Worm (Caenorhabditis elegans) whole organism, L3 larva: ENCODE data around the gene C37C3.18.
A peak's percentile ranks its signal among the peaks of the same experiment; 100 is the strongest.

ENCODE experiments used
- ZK546.5 ChIP-seq: sonication (generic microtip); optimal IDR thresholded peaks from 2 replicates; lab custom pipeline; 2017; ENCODE audit warnings: missing biosample characterization, missing genetic modification characterization
- ama-1 ChIP-seq: fragments of 150-350 bp; optimal IDR thresholded peaks from 2 replicates; lab custom pipeline; 2018
- ceh-82 ChIP-seq: fragments of 150-350 bp; optimal IDR thresholded peaks from 2 replicates; lab custom pipeline; 2014; ENCODE audit warnings: missing biosample characterization, missing genetic modification characterization
- ceh-9 ChIP-seq: sonication (generic microtip); optimal IDR thresholded peaks from 2 replicates; lab custom pipeline; 2018; ENCODE audit warnings: missing biosample characterization, missing genetic modification characterization
- egl-5 ChIP-seq: fragments of 150-350 bp; optimal IDR thresholded peaks from 2 replicates; lab custom pipeline; 2017; ENCODE audit warnings: missing biosample characterization, missing genetic modification reagents, missing genetic modification characterization, inconsistent platforms
- elt-2 ChIP-seq: sonication (generic microtip); optimal IDR thresholded peaks from 2 replicates; lab custom pipeline; 2016; ENCODE audit warnings: missing genetic modification reagents, mild to moderate bottlenecking, missing genetic modification characterization, missing compliant biosample characterization
- elt-3 ChIP-seq, 3 experiments: fragments of 150-350 bp in 1 of 3; sonication (generic microtip) in 2 of 3; optimal IDR thresholded peaks; 2 replicates in 2 of 3; 4 replicates in 1 of 3; lab custom pipeline; 2014 to 2017; ENCODE audit warnings: missing biosample characterization in 3 of 3, missing genetic modification characterization in 3 of 3
- fkh-10 ChIP-seq: sonication (generic microtip); optimal IDR thresholded peaks from 2 replicates; lab custom pipeline; 2017; ENCODE audit warnings: missing biosample characterization, missing genetic modification reagents, missing genetic modification characterization
- fos-1 ChIP-seq: fragments of 150-350 bp; optimal IDR thresholded peaks from 2 replicates; lab custom pipeline; 2014; ENCODE audit warnings: missing biosample characterization, missing genetic modification characterization
- hmg-11 ChIP-seq: sonication (generic microtip); optimal IDR thresholded peaks from 2 replicates; lab custom pipeline; 2016; ENCODE audit warnings: missing genetic modification characterization, missing compliant biosample characterization
- lin-39 ChIP-seq: fragments of 150-350 bp; optimal IDR thresholded peaks from 2 replicates; lab custom pipeline; 2018; ENCODE audit warnings: missing biosample characterization, missing genetic modification reagents, missing genetic modification characterization
- mml-1 ChIP-seq: fragments of 150-350 bp; sonication (generic microtip); optimal IDR thresholded peaks from 3 replicates; lab custom pipeline; 2014; ENCODE audit warnings: missing biosample characterization, missing genetic modification characterization
- nfya-1 ChIP-seq: sonication (generic microtip); optimal IDR thresholded peaks from 2 replicates; lab custom pipeline; 2017; ENCODE audit warnings: missing genetic modification characterization, mild to moderate bottlenecking, missing compliant biosample characterization, antibody characterized with exemption, moderate library complexity; ENCODE audit not compliant: insufficient read depth
- nhr-23 ChIP-seq: fragments of 150-350 bp; optimal IDR thresholded peaks from 2 replicates; lab custom pipeline; 2014; ENCODE audit warnings: missing biosample characterization, missing genetic modification reagents, missing genetic modification characterization
- nhr-25 ChIP-seq: sonication (generic microtip); optimal IDR thresholded peaks from 2 replicates; lab custom pipeline; 2017; ENCODE audit warnings: missing biosample characterization, missing genetic modification characterization
- nhr-43 ChIP-seq: sonication (generic microtip); optimal IDR thresholded peaks from 2 replicates; lab custom pipeline; 2016; ENCODE audit warnings: mild to moderate bottlenecking, missing genetic modification characterization, missing compliant biosample characterization; ENCODE audit not compliant: poor library complexity, severe bottlenecking
- nhr-76 ChIP-seq: fragments of 150-350 bp; sonication (generic microtip); optimal IDR thresholded peaks from 5 replicates; lab custom pipeline; 2014; ENCODE audit warnings: missing biosample characterization, missing genetic modification characterization
- pha-4 ChIP-seq: fragments of 150-350 bp; optimal IDR thresholded peaks from 2 replicates; lab custom pipeline; 2014; ENCODE audit warnings: missing biosample characterization, missing genetic modification reagents, missing genetic modification characterization
- pqm-1 ChIP-seq: fragments of 150-350 bp; optimal IDR thresholded peaks from 2 replicates; lab custom pipeline; 2017; ENCODE audit warnings: missing biosample characterization, missing genetic modification characterization, inconsistent platforms
- sea-2 ChIP-seq: fragments of 150-350 bp; sonication (generic microtip); optimal IDR thresholded peaks from 4 replicates; lab custom pipeline; 2014; ENCODE audit warnings: missing biosample characterization, missing genetic modification reagents, missing genetic modification characterization
- snpc-4 ChIP-seq: fragments of 150-350 bp; optimal IDR thresholded peaks from 2 replicates; lab custom pipeline; 2014; ENCODE audit warnings: missing biosample characterization, missing genetic modification characterization
- unc-62 ChIP-seq: fragments of 150-350 bp; sonication (generic microtip); optimal IDR thresholded peaks from 4 replicates; lab custom pipeline; 2014; ENCODE audit warnings: missing biosample characterization, missing genetic modification reagents, missing genetic modification characterization
- ztf-11 ChIP-seq: fragments of 150-350 bp; optimal IDR thresholded peaks from 2 replicates; lab custom pipeline; 2014; ENCODE audit warnings: missing biosample characterization, missing genetic modification characterization

The C37C3.18 gene

DNA sequence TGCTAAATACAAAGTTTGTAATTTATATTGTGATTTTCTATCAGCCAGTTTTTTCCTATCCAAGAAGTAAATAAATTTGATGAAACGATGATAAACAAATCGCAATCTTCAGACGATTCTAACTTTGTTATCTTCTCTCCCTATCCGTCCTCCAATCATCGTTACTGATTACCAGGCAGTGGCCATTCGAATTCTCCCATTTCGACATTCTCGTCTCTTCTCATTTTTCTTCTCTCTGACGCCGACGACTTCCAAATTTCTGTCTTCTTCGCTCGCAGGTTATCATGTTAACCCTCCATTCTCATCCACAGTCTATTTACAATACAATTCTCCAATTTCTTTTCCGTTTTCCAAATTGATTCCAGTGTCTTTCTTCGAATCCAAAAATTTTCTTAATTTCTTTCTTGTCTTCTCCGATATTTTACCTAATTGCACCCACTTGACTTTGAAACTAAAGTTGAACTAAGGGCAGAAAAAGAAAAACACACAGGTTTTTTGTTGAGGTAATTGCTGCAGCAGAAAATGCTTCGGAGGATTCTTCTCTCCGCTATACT is 23.7 kb downstream of the C37C3.18 start, which contains the start of gene F40A3.2:
F40A3.2 (plus strand) TSS at position 504 of the 554 bp plus-strand sequence.
- TF ChIP-seq ama-1 (peak; percentile 27), ceh-82 (no peak)
- TF ChIP-seq, all 47 proteins: peak for 1

- TF ChIP-seq lin-39 (tag; lab: Kevin White, UChicago) = peak; percentile 12
- no peak for TF ChIP-seq egl-5 (tag; lab: Kevin White, UChicago)
- no peak for TF ChIP-seq pha-4 (tag; lab: Kevin White, UChicago)
Observed at ce11 chrV:7884441-7884840, 29.6 kb downstream of the C37C3.18 start.

DNA sequence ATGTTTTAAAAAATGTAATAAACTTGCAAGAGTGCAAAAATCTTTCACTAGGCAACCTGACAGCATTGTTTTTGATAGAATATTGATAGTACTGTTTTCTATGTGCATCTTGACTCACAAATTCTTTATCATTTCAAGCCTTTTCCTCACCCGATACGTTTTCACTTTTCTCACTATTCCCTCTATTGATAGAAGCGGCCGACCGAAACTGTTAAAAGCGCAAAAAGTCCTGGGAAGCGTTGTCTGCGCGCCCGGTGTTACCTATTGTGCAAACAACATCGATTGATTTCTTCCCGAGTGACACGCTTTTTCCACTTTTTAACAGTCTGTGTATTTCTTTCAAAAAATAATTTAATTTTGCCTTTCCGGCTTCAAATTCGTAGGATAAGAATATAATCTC is 33.2 kb downstream of the C37C3.18 start:
- TF ChIP-seq mml-1 (tag; lab: Kevin White, UChicago) (no peak), unc-62 (no peak), ZK546.5 (tag; lab: Kevin White, UChicago) (no peak), snpc-4 (tag; lab: Kevin White, UChicago) (peak; percentile 47), pqm-1 (tag; lab: Kevin White, UChicago) (peak; percentile 77), pha-4 (tag; lab: Kevin White, UChicago) (peak; percentile 50), elt-2 (peak; percentile 48)

- TF ChIP-seq sea-2 = no peak
- peak; percentile 52 for TF ChIP-seq lin-39 (tag; lab: Kevin White, UChicago)
- TF ChIP-seq, all 47 proteins: peak for 1
Observed at ce11 chrV:7891230-7891629, 36.4 kb downstream of the C37C3.18 start, which contains the start of gene F40A3.1. Gene F40A3.1 (plus strand): TSS chrV:7891530.

ce11 chrV:7893812-7894381 is 39.1 kb downstream of the C37C3.18 start, which contains the start of gene F40A3.6:
Gene F40A3.6 (minus strand): TSS chrV:7893862.
- TF ChIP-seq egl-5 (tag; lab: Kevin White, UChicago) (peak; percentile 78), lin-39 (tag; lab: Kevin White, UChicago) (peak; percentile 13), nhr-23 (tag; lab: Kevin White, UChicago) (no peak), nfya-1 (tag; lab: Kevin White, UChicago) (peak; percentile 37)

ce11 chrV:7899761-7900160 is 45.0 kb downstream of the C37C3.18 start, which contains the start of gene F40A3.7:
Gene F40A3.7 (minus strand): TSS chrV:7899861.
- TF ChIP-seq pha-4 (tag; lab: Kevin White, UChicago) (no peak), hmg-11 (tag; lab: Kevin White, UChicago) (no peak), nhr-25 (no peak), ztf-11 (no peak), ZK546.5 (tag; lab: Kevin White, UChicago) (no peak), snpc-4 (tag; lab: Kevin White, UChicago) (no peak)

DNA sequence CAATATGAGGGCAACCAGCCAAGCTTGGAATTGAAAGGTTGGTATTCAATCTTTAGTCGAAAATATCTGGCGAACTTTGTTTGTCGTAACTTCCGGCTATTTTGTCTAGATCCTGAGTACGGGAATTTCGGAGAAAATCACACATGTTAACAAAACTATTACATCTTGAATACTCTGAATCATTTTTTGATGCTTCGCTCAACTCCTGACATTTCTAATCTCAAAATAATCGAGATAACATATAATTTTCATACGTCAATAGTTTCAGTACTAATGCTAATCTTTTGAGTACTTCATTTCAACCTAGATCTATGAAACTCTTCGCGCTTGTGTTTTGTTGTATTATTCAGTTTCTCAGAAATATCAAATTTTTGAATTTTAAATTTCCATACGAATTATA is 46.4 kb downstream of the C37C3.18 start:
- TF ChIP-seq ztf-11 (no peak), fos-1 (no peak), ceh-9 (tag; lab: Kevin White, UChicago) (no peak), hmg-11 (tag; lab: Kevin White, UChicago) (no peak), nhr-76 (no peak), elt-3 (tag; optimal IDR thresholded peaks at IDR 0.05; lab: Kevin White, UChicago) (no peak), ama-1 (no peak)

DNA sequence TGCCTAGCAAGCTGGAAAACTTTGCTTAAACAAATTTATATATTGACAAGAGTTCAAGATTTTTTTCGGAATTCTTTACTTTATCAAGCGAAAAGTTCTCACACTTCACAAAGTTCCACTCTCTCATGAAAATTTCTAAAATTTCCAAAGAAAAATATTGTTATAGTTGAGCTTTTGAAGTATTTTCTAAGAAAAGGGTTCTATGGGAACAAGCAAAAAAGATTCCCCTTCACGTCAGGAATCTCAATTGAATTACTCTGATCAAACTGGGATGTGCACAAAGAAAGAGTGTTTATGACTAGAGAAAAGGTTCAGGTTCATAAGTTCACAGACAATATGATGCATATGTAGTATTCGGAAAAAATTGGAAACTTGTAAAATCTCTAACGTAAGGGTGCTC is 49.6 kb downstream of the C37C3.18 start:
- TF ChIP-seq nhr-43 = no peak
- peak; percentile 19 for TF ChIP-seq fkh-10
